Worm (Caenorhabditis elegans) whole organism, L1 larva: Measurements from ENCODE around the gene Y51H7C.3.

ENCODE experiments used
- C16A3.4 ChIP-seq: fragments of 150-350 bp; optimal IDR thresholded peaks from 2 replicates; lab custom pipeline; 2014; ENCODE audit warnings: missing biosample characterization, missing genetic modification characterization
- C34B4.2 ChIP-seq: sonication (generic microtip); optimal IDR thresholded peaks from 2 replicates; lab custom pipeline; 2017; ENCODE audit warnings: mild to moderate bottlenecking, missing genetic modification characterization, missing compliant biosample characterization
- F16B12.6 ChIP-seq: fragments of 150-350 bp; optimal IDR thresholded peaks from 2 replicates; lab custom pipeline; 2014; ENCODE audit warnings: missing biosample characterization, missing genetic modification characterization
- aha-1 ChIP-seq: fragments of 150-350 bp; optimal IDR thresholded peaks from 2 replicates; lab custom pipeline; 2014; ENCODE audit warnings: missing biosample characterization, missing genetic modification characterization
- alr-1 ChIP-seq: fragments of 200-800 bp; sonication (Bioruptor generic); optimal IDR thresholded peaks from 2 replicates; lab custom pipeline; 2018; ENCODE audit warnings: borderline replicate concordance, mild to moderate bottlenecking, missing genetic modification characterization, missing compliant biosample characterization
- ceh-63 ChIP-seq: fragments of 200-800 bp; sonication (Bioruptor generic); optimal IDR thresholded peaks from 2 replicates; lab custom pipeline; 2018; ENCODE audit warnings: mild to moderate bottlenecking, missing genetic modification characterization, missing compliant biosample characterization
- ces-1 ChIP-seq: fragments of 150-350 bp; optimal IDR thresholded peaks from 2 replicates; lab custom pipeline; 2014; ENCODE audit warnings: missing biosample characterization, missing genetic modification reagents, missing genetic modification characterization
- dpl-1 ChIP-seq, 3 experiments: fragments of 150-350 bp in 2 of 3; sonication (generic microtip) in 1 of 3; optimal IDR thresholded peaks; 2 replicates each; lab custom pipeline; 2014 to 2017; ENCODE audit warnings: missing biosample characterization in 3 of 3, missing genetic modification characterization in 3 of 3, missing genetic modification reagents in 3 of 3
- dsc-1 ChIP-seq: sonication (generic microtip); optimal IDR thresholded peaks from 2 replicates; lab custom pipeline; 2016; ENCODE audit warnings: mild to moderate bottlenecking, missing genetic modification characterization, missing compliant biosample characterization
- efl-1 ChIP-seq, 4 experiments: fragments of 150-350 bp; optimal IDR thresholded peaks in 3 of 4; peaks in 1 of 4; 1 replicate in 1 of 4; 2 replicates in 3 of 4; lab custom pipeline; 2014; ENCODE audit warnings: missing biosample characterization in 2 of 4, missing genetic modification characterization in 2 of 4, missing genetic modification reagents in 2 of 4
- elt-3 ChIP-seq, 6 experiments: fragments of 150-350 bp in 1 of 6; sonication (generic microtip); optimal IDR thresholded peaks; 2 replicates each; lab custom pipeline; 2017 to 2018; ENCODE audit warnings: missing biosample characterization in 6 of 6, missing genetic modification characterization in 6 of 6, inconsistent platforms in 1 of 6
- fkh-10 ChIP-seq: sonication (generic microtip); optimal IDR thresholded peaks from 2 replicates; lab custom pipeline; 2017; ENCODE audit warnings: missing biosample characterization, missing genetic modification reagents, missing genetic modification characterization
- fkh-8 ChIP-seq: sonication (generic microtip); optimal IDR thresholded peaks from 2 replicates; lab custom pipeline; 2016; ENCODE audit warnings: mild to moderate bottlenecking, missing genetic modification characterization, missing compliant biosample characterization
- grh-1 ChIP-seq: fragments of 200-800 bp; sonication (Bioruptor generic); IDR thresholded peaks from 2 replicates; pipeline ENCODE4 v1.3.6; 2022; ENCODE audit warnings: missing genetic modification reagents, missing genetic modification characterization, missing compliant biosample characterization
- lin-35 ChIP-seq, 2 experiments: fragments of 150-350 bp; optimal IDR thresholded peaks; 2 replicates each; lab custom pipeline; 2014; ENCODE audit warnings: missing biosample characterization in 2 of 2, missing genetic modification characterization in 2 of 2, missing genetic modification reagents in 2 of 2
- lin-39 ChIP-seq: fragments of 150-350 bp; optimal IDR thresholded peaks from 2 replicates; lab custom pipeline; 2014; ENCODE audit warnings: missing biosample characterization, missing genetic modification reagents, missing genetic modification characterization
- lir-3 ChIP-seq: sonication (generic microtip); optimal IDR thresholded peaks from 2 replicates; lab custom pipeline; 2016; ENCODE audit warnings: mild to moderate bottlenecking, missing genetic modification characterization, moderate library complexity, missing compliant biosample characterization; ENCODE audit not compliant: poor library complexity
- mep-1 ChIP-seq: fragments of 150-350 bp; optimal IDR thresholded peaks from 2 replicates; lab custom pipeline; 2014; ENCODE audit warnings: missing biosample characterization, missing genetic modification characterization
- nhr-12 ChIP-seq: sonication (generic microtip); optimal IDR thresholded peaks from 2 replicates; lab custom pipeline; 2017; ENCODE audit warnings: missing biosample characterization, missing genetic modification characterization
- nhr-47 ChIP-seq: sonication (generic microtip); optimal IDR thresholded peaks from 2 replicates; lab custom pipeline; 2016; ENCODE audit warnings: mild to moderate bottlenecking, missing genetic modification characterization, moderate library complexity, missing compliant biosample characterization
- nhr-77 ChIP-seq: fragments of 150-350 bp; optimal IDR thresholded peaks from 2 replicates; lab custom pipeline; 2014; ENCODE audit warnings: missing biosample characterization, missing genetic modification characterization
- nhr-84 ChIP-seq: sonication (generic microtip); optimal IDR thresholded peaks from 2 replicates; lab custom pipeline; 2017; ENCODE audit warnings: missing biosample characterization, missing genetic modification characterization
- nhr-85 ChIP-seq: sonication (generic microtip); peaks from one replicate; lab custom pipeline; 2016; ENCODE audit warnings: missing genetic modification characterization, inconsistent platforms, missing compliant biosample characterization
- pax-3 ChIP-seq: fragments of 200-800 bp; sonication (Bioruptor generic); optimal IDR thresholded peaks from 2 replicates; lab custom pipeline; 2018; ENCODE audit warnings: mild to moderate bottlenecking, missing genetic modification characterization, moderate library complexity, missing compliant biosample characterization
- snpc-4 ChIP-seq: fragments of 150-350 bp; optimal IDR thresholded peaks from 2 replicates; lab custom pipeline; 2014; ENCODE audit warnings: missing biosample characterization, missing genetic modification characterization
- sptf-1 ChIP-seq: fragments of 150-350 bp; optimal IDR thresholded peaks from 2 replicates; lab custom pipeline; 2014; ENCODE audit warnings: missing biosample characterization, missing genetic modification characterization
- sup-37 ChIP-seq: fragments of 200-800 bp; sonication (Bioruptor generic); optimal IDR thresholded peaks from 2 replicates; lab custom pipeline; 2018; ENCODE audit warnings: mild to moderate bottlenecking, missing genetic modification characterization, missing compliant biosample characterization
- swsn-7 ChIP-seq: sonication (generic microtip); optimal IDR thresholded peaks from 2 replicates; lab custom pipeline; 2016; ENCODE audit warnings: missing genetic modification characterization, missing compliant biosample characterization
- unc-30 ChIP-seq: sonication (generic microtip); optimal IDR thresholded peaks from 2 replicates; lab custom pipeline; 2017; ENCODE audit warnings: missing biosample characterization, missing genetic modification characterization
- unc-86 ChIP-seq: sonication (generic microtip); optimal IDR thresholded peaks from 2 replicates; lab custom pipeline; 2016; ENCODE audit warnings: missing genetic modification characterization, missing compliant biosample characterization

Gene Y51H7C.3

ce11 chrII:1478522-1478921 lies 40.2 kb downstream of the Y51H7C.3 start:
- no peak for TF ChIP-seq fkh-10
- no peak for TF ChIP-seq nhr-47 (tag; lab: Kevin White, UChicago)
- peak; percentile 20 for TF ChIP-seq dsc-1 (tag; lab: Kevin White, UChicago)
- no peak for TF ChIP-seq unc-30 (tag; lab: Kevin White, UChicago)
- TF ChIP-seq snpc-4 (tag; lab: Kevin White, UChicago), result no peak
- TF ChIP-seq efl-1 (optimal IDR thresholded peaks at IDR 0.05; lab: Kevin White, UChicago), result no peak
- peak in 1 of 2 experiments; percentile 61 for TF ChIP-seq efl-1 (GFP tag; optimal IDR thresholded peaks at IDR 0.05 in 1 of 2; lab: Kevin White, UChicago)
- no peak for TF ChIP-seq unc-86 (tag; lab: Kevin White, UChicago)
- no peak for TF ChIP-seq sptf-1
- no peak for TF ChIP-seq C34B4.2
- no peak for TF ChIP-seq ceh-63 (GFP tag; lab: Kevin White, UChicago)
- TF ChIP-seq lir-3 (tag; lab: Kevin White, UChicago), result no peak

- TF ChIP-seq unc-86 (tag; lab: Kevin White, UChicago) (no peak), nhr-47 (tag; lab: Kevin White, UChicago) (no peak), nhr-12 (no peak), elt-3 (tag; optimal IDR thresholded peaks at IDR 0.05; lab: Kevin White, UChicago) (no peak), alr-1 (tag; lab: Kevin White, UChicago) (no peak), nhr-85 (tag; lab: Kevin White, UChicago) (no peak), nhr-77 (tag; lab: Kevin White, UChicago) (no peak), grh-1 (no peak), C16A3.4 (tag; lab: Kevin White, UChicago) (no peak), sptf-1 (no peak), lin-35 (GFP tag; optimal IDR thresholded peaks at IDR 0.05; lab: Kevin White, UChicago) (no peak), swsn-7 (tag; lab: Kevin White, UChicago) (no peak), nhr-84 (no peak), aha-1 (no peak), sup-37 (no peak), lin-39 (tag; lab: Kevin White, UChicago) (no peak), fkh-8 (tag; lab: Kevin White, UChicago) (no peak), ces-1 (GFP tag; lab: Kevin White, UChicago) (no peak), mep-1 (tag; lab: Kevin White, UChicago) (no peak), pax-3 (no peak)
These were observed 43.4 kb downstream of the Y51H7C.3 start for ce11 chrII:1481660-1482059.

- TF ChIP-seq efl-1 (optimal IDR thresholded peaks at IDR 0.05; lab: Kevin White, UChicago) (no peak), efl-1 (GFP tag; optimal IDR thresholded peaks at IDR 0.05 in 1 of 2; lab: Kevin White, UChicago) (peak in 1 of 2 experiments; percentile 39), dpl-1 (GFP tag; optimal IDR thresholded peaks at IDR 0.05; lab: Kevin White, UChicago) (no peak), F16B12.6 (tag; lab: Kevin White, UChicago) (no peak)
These were observed 44.1 kb downstream of the Y51H7C.3 start for ce11 chrII:1482419-1482818.
